Worm (Caenorhabditis elegans): ENCODE results near the gene B0554.4.

DNA sequence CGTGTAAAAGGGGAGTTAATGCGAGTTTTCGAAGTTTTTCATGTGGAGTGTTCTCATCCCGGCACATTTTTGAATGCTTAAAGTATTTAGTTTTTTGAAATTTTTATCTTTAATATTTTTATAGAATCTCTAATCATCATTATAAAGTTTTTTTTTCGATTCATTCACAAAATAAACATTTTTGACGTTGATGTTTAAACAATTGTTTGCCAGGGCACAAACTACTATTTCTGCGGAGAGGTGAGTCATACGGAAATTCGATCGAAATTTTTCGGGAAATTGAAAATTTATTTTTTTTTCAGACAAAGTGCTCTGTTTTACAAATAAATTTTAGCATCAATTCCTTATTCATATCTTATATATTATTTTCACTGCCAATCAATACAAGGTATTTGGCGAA lies 24.6 kb downstream of the B0554.4 start, which contains the start of gene nhr-98:
- TF ChIP-seq lsl-1 (GFP tag; optimal IDR thresholded peaks at IDR 0.05) (no peak), aptf-2 (GFP tag; conservative IDR thresholded peaks at IDR 0.05) (no peak), attf-6 (GFP tag; IDR thresholded peaks at IDR 0.05) (no peak), ceh-40 (GFP tag; IDR thresholded peaks at IDR 0.05) (no peak), him-1 (tag; optimal IDR thresholded peaks at IDR 0.05) (no peak), madf-3 (GFP tag; IDR thresholded peaks at IDR 0.05) (no peak), ama-1 (optimal IDR thresholded peaks at IDR 0.05) (no peak), ama-1 (GFP tag; optimal IDR thresholded peaks at IDR 0.05) (no peak), ets-4 (GFP tag; optimal IDR thresholded peaks at IDR 0.05) (no peak)
